Fruit fly (Drosophila melanogaster): ENCODE data around the gene CG33493.
A peak's percentile ranks its signal among the peaks of the same experiment; 100 is the strongest.

The CG33493 gene

DNA sequence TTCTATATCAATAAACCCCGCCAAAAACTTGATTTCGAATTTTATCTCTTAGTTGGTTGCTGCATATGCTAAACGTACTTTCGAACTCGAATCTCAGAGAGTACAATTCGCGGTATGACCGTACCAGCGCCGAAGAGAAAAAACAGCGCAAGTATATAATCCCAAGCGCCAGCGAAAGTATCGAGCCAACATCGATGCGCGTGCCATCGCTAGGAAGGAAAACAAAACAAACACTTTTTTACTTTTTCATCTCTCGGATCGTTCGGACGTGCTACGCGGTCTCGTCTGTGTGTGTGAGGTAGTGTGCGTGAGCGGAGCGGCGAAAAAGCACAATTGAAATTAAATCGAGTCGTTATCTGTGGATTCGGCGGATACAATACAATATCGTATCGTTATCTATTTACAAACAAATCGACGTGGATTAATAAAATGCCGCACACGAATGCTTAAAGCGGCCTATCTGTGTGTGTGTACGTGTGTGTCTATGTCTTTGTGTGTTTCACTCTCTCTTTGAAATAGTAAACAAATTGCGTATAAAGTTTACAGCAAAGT lies 28.4 kb downstream of the CG33493 start, which contains the start of gene simj (continued):
- TF ChIP-seq fru (optimal IDR thresholded peaks at IDR 0.05) (no peak), CG6272 (GFP tag; IDR thresholded peaks at IDR 0.05) (peak; percentile 46), B-H1 (GFP tag; IDR thresholded peaks at IDR 0.05) (no peak; the same call in 2 of the 3 replicates), gro (GFP tag; optimal IDR thresholded peaks at IDR 0.05) (peak; percentile 55), h (optimal IDR thresholded peaks at IDR 0.05) (no peak), Mad (GFP tag; optimal IDR thresholded peaks at IDR 0.05) (peak; percentile 20), slbo (GFP tag; IDR thresholded peaks at IDR 0.05) (peak; percentile 51), dysf (GFP tag; IDR thresholded peaks at IDR 0.05) (0 out of 3 replicates have a peak, but pooled peaks have one; percentile 9), Nf-YC (tag; optimal IDR thresholded peaks at IDR 0.05) (peak; percentile 61), BtbVII (GFP tag; optimal IDR thresholded peaks at IDR 0.05) (peak; percentile 46), CG11398 (GFP tag; optimal IDR thresholded peaks at IDR 0.05) (peak; percentile 52), Optix (GFP tag; IDR thresholded peaks at IDR 0.05) (no peak), exex (tag; optimal IDR thresholded peaks at IDR 0.05) (peak; percentile 67), dpn (GFP tag; optimal IDR thresholded peaks at IDR 0.05) (peak; percentile 38 to 49), CG15696 (tag; optimal IDR thresholded peaks at IDR 0.05) (peak; percentile 6), CG10462 (GFP tag; optimal IDR thresholded peaks at IDR 0.05) (no peak), luna (GFP tag; optimal IDR thresholded peaks at IDR 0.05) (peak; percentile 48), CG13287 (GFP tag; IDR thresholded peaks at IDR 0.05; ENCODE audit: partially characterized antibody) (peak; percentile 88), crp (GFP tag; optimal IDR thresholded peaks at IDR 0.05) (peak in 1 of 2 experiments; percentile 63), fd96Cb (tag; optimal IDR thresholded peaks at IDR 0.05) (no peak), CG12659 (GFP tag; optimal IDR thresholded peaks at IDR 0.05) (peak; percentile 86), CG17612 (GFP tag; IDR thresholded peaks at IDR 0.05) (no peak), CG30431 (GFP tag; optimal IDR thresholded peaks at IDR 0.05) (no peak), CG18262 (tag; optimal IDR thresholded peaks at IDR 0.05) (peak; percentile 34), CG15514 (GFP tag; optimal IDR thresholded peaks at IDR 0.05) (peak; percentile 87), ham (GFP tag; IDR thresholded peaks at IDR 0.05) (no peak), Asciz (GFP tag; optimal IDR thresholded peaks at IDR 0.05) (no peak), fu2 (GFP tag; optimal IDR thresholded peaks at IDR 0.05) (peak; percentile 31), pfk (GFP tag; optimal IDR thresholded peaks at IDR 0.05) (peak; percentile 41), Dref (GFP tag; IDR thresholded peaks at IDR 0.05) (no peak; the same call in none of the 2 replicates), MESR4 (GFP tag; optimal IDR thresholded peaks at IDR 0.05) (peak; percentile 68), CG7928 (GFP tag; optimal IDR thresholded peaks at IDR 0.05) (no peak), CG13894 (tag; optimal IDR thresholded peaks at IDR 0.05) (peak; percentile 89), CG6791 (GFP tag; IDR thresholded peaks at IDR 0.05; ENCODE audit: partially characterized antibody) (peak; percentile 88), CG7963 (GFP tag; IDR thresholded peaks at IDR 0.05; ENCODE audit: partially characterized antibody) (peak; percentile 74), CG43689 (GFP tag; IDR thresholded peaks at IDR 0.05) (no peak), ssp (GFP tag; IDR thresholded peaks at IDR 0.05) (no peak), zen2 (GFP tag; IDR thresholded peaks at IDR 0.05; ENCODE audit: partially characterized antibody) (peak; percentile 80; the same call in 1 of the 3 replicates), CG17361 (GFP tag; IDR thresholded peaks at IDR 0.05) (no peak), CG31365 (tag; optimal IDR thresholded peaks at IDR 0.05) (peak; percentile 58), CG16813 (GFP tag; IDR thresholded peaks at IDR 0.05; ENCODE audit: partially characterized antibody) (peak; percentile 83), nau (GFP tag; optimal IDR thresholded peaks at IDR 0.05) (peak; percentile 58), sob (GFP tag; IDR thresholded peaks at IDR 0.05) (peak; percentile 77), CG10209 (GFP tag; optimal IDR thresholded peaks at IDR 0.05) (peak; percentile 51), zf30C (GFP tag; optimal IDR thresholded peaks at IDR 0.05) (peak; percentile 6), hb (GFP tag; IDR thresholded peaks at IDR 0.05; ENCODE audit: partially characterized antibody) (peak; percentile 59), inv (GFP tag; IDR thresholded peaks at IDR 0.05; ENCODE audit: partially characterized antibody) (peak; percentile 72), gcm2 (GFP tag; optimal IDR thresholded peaks at IDR 0.05) (peak; percentile 61), dmrt99B (tag; optimal IDR thresholded peaks at IDR 0.05) (peak; percentile 34), CG17186 (GFP tag; optimal IDR thresholded peaks at IDR 0.05) (peak; percentile 96)

All from whole organism, embryonic.